Fruit fly (Drosophila melanogaster) whole organism, prepupa: ENCODE results near the gene IFT43.

Experiments used
- CG10669 ChIP-seq: fragments of 200-800 bp; sonication (Bioruptor generic); optimal IDR thresholded peaks from 3 replicates; lab custom pipeline; 2018; ENCODE audit warnings: missing biosample characterization, mild to moderate bottlenecking, missing genetic modification characterization, moderate library complexity
- CG11294 ChIP-seq: fragments of 200-800 bp; sonication (Bioruptor generic); IDR thresholded peaks from 2 replicates; pipeline ENCODE4 v1.3.6; 2022; ENCODE audit warnings: missing biosample characterization, missing genetic modification characterization
- CG11762 ChIP-seq: fragments of 200-800 bp; sonication (Bioruptor generic); optimal IDR thresholded peaks from 3 replicates; lab custom pipeline; 2016; ENCODE audit warnings: missing biosample characterization, missing genetic modification characterization; ENCODE audit not compliant: insufficient read depth
- CG15336 ChIP-seq: fragments of 200-800 bp; sonication (Bioruptor generic); IDR thresholded peaks from 2 replicates; pipeline ENCODE4 v1.3.6; 2022; ENCODE audit warnings: missing biosample characterization, missing genetic modification characterization
- CG1621 ChIP-seq: fragments of 200-800 bp; sonication (Bioruptor generic); optimal IDR thresholded peaks from 3 replicates; lab custom pipeline; 2018; ENCODE audit warnings: missing biosample characterization, mild to moderate bottlenecking, missing genetic modification characterization
- CG31627 ChIP-seq: fragments of 200-800 bp; sonication (Bioruptor generic); optimal IDR thresholded peaks from 3 replicates; lab custom pipeline; 2016; ENCODE audit warnings: missing biosample characterization, missing genetic modification characterization
- CG32006 ChIP-seq: fragments of 200-800 bp; sonication (Bioruptor generic); optimal IDR thresholded peaks from 3 replicates; lab custom pipeline; 2017; ENCODE audit warnings: missing biosample characterization, mild to moderate bottlenecking, missing genetic modification characterization
- CG3919 ChIP-seq: fragments of 200-800 bp; sonication (Bioruptor generic); optimal IDR thresholded peaks from 3 replicates; lab custom pipeline; 2016; ENCODE audit warnings: missing biosample characterization, missing genetic modification characterization
- CG6163 ChIP-seq: fragments of 200-800 bp; sonication (Bioruptor generic); IDR thresholded peaks from 3 replicates; pipeline ENCODE4 v1.3.6; 2022; ENCODE audit warnings: missing biosample characterization, missing genetic modification characterization
- CG6792 ChIP-seq: fragments of 200-800 bp; sonication (Bioruptor generic); optimal IDR thresholded peaks from 3 replicates; lab custom pipeline; 2016; ENCODE audit warnings: missing biosample characterization, missing genetic modification characterization
- CG6854 ChIP-seq: fragments of 200-800 bp; sonication (Bioruptor generic); optimal IDR thresholded peaks from 2 replicates; lab custom pipeline; 2017; ENCODE audit warnings: missing biosample characterization, mild to moderate bottlenecking, missing genetic modification characterization
- CG7368 ChIP-seq: fragments of 200-800 bp; sonication (Bioruptor generic); optimal IDR thresholded peaks from 3 replicates; lab custom pipeline; 2016; ENCODE audit warnings: missing biosample characterization, missing genetic modification characterization
- CG8119 ChIP-seq: fragments of 200-800 bp; sonication (Bioruptor generic); IDR thresholded peaks from 3 replicates; pipeline ENCODE4 v1.3.6; 2022; ENCODE audit warnings: missing biosample characterization, missing genetic modification characterization
- CG9139 ChIP-seq: fragments of 200-800 bp; sonication (Bioruptor generic); optimal IDR thresholded peaks from 3 replicates; lab custom pipeline; 2017; ENCODE audit warnings: missing biosample characterization, mild to moderate bottlenecking, missing genetic modification characterization
- Eip93F ChIP-seq: fragments of 200-800 bp; sonication (Bioruptor generic); optimal IDR thresholded peaks from 2 replicates; lab custom pipeline; 2016; ENCODE audit warnings: missing biosample characterization, mild to moderate bottlenecking, missing genetic modification characterization
- Ets96B ChIP-seq: fragments of 200-800 bp; optimal IDR thresholded peaks from 2 replicates; lab custom pipeline; 2019; ENCODE audit warnings: missing biosample characterization, mild to moderate bottlenecking, missing genetic modification characterization, moderate library complexity
- Gug ChIP-seq: fragments of 200-800 bp; sonication (Bioruptor generic); IDR thresholded peaks from 2 replicates; pipeline ENCODE4 v1.3.6; 2022; ENCODE audit warnings: missing biosample characterization, missing genetic modification characterization
- Hr38 ChIP-seq: sonication (Bioruptor generic); optimal IDR thresholded peaks from 2 replicates; lab custom pipeline; 2016; ENCODE audit warnings: missing biosample characterization, missing genetic modification characterization
- Lpt ChIP-seq: fragments of 200-800 bp; sonication (Bioruptor generic); optimal IDR thresholded peaks from 3 replicates; lab custom pipeline; 2016; ENCODE audit warnings: missing biosample characterization, missing genetic modification characterization
- OdsH ChIP-seq: fragments of 200-800 bp; sonication (Bioruptor generic); optimal IDR thresholded peaks from 3 replicates; lab custom pipeline; 2016; ENCODE audit warnings: missing biosample characterization, missing genetic modification characterization
- Smox ChIP-seq: fragments of 200-800 bp; sonication (Bioruptor generic); optimal IDR thresholded peaks from 3 replicates; lab custom pipeline; 2016; ENCODE audit warnings: missing biosample characterization, missing genetic modification characterization
- Sox102F ChIP-seq: fragments of 200-800 bp; sonication (Bioruptor generic); optimal IDR thresholded peaks from 2 replicates; lab custom pipeline; 2016; ENCODE audit warnings: missing biosample characterization, mild to moderate bottlenecking, missing genetic modification characterization
- Sox15 ChIP-seq: fragments of 200-800 bp; sonication (Bioruptor generic); optimal IDR thresholded peaks from 3 replicates; lab custom pipeline; 2016; ENCODE audit warnings: missing biosample characterization, missing genetic modification characterization
- cyc ChIP-seq: fragments of 200-800 bp; sonication (Bioruptor generic); optimal IDR thresholded peaks from 3 replicates; lab custom pipeline; 2016; ENCODE audit warnings: missing biosample characterization, missing genetic modification characterization
- dsx ChIP-seq: fragments of 200-800 bp; optimal IDR thresholded peaks from 3 replicates; lab custom pipeline; 2019; ENCODE audit warnings: missing biosample characterization, mild to moderate bottlenecking, missing genetic modification characterization, moderate library complexity; ENCODE audit not compliant: poor library complexity, severe bottlenecking
- eg ChIP-seq: fragments of 200-800 bp; sonication (Bioruptor generic); IDR thresholded peaks from 3 replicates; pipeline ENCODE4 v1.3.6; 2022; ENCODE audit warnings: missing biosample characterization, missing genetic modification characterization
- esn ChIP-seq: fragments of 200-800 bp; sonication (Bioruptor generic); optimal IDR thresholded peaks from 2 replicates; lab custom pipeline; 2016; ENCODE audit warnings: missing biosample characterization, mild to moderate bottlenecking, missing genetic modification characterization, moderate library complexity
- fd85E ChIP-seq: fragments of 200-800 bp; sonication (Bioruptor generic); optimal IDR thresholded peaks from 3 replicates; lab custom pipeline; 2016; ENCODE audit warnings: missing biosample characterization, missing genetic modification characterization
- fkh ChIP-seq: fragments of 200-800 bp; sonication (Bioruptor generic); optimal IDR thresholded peaks from 3 replicates; lab custom pipeline; 2017; ENCODE audit warnings: missing biosample characterization, mild to moderate bottlenecking, missing genetic modification characterization, moderate library complexity
- lz ChIP-seq: fragments of 200-800 bp; sonication (Bioruptor generic); optimal IDR thresholded peaks from 3 replicates; lab custom pipeline; 2016; ENCODE audit warnings: missing biosample characterization, missing genetic modification characterization
- net ChIP-seq: fragments of 200-800 bp; sonication (Bioruptor generic); optimal IDR thresholded peaks from 3 replicates; lab custom pipeline; 2016; ENCODE audit warnings: missing biosample characterization, missing genetic modification characterization
- pdm3 ChIP-seq: fragments of 200-800 bp; sonication (Bioruptor generic); optimal IDR thresholded peaks from 3 replicates; lab custom pipeline; 2016; ENCODE audit warnings: missing biosample characterization, missing genetic modification characterization
- salr ChIP-seq, 2 experiments: fragments of 200-800 bp; sonication (Bioruptor generic); optimal IDR thresholded peaks; 3 replicates each; lab custom pipeline; 2016 to 2018; ENCODE audit warnings: missing biosample characterization in 2 of 2, missing genetic modification characterization in 2 of 2, mild to moderate bottlenecking in 1 of 2
- ss ChIP-seq, 2 experiments: fragments of 200-800 bp; sonication (Bioruptor generic); optimal IDR thresholded peaks; 2 replicates in 1 of 2; 3 replicates in 1 of 2; lab custom pipeline; 2017 to 2018; ENCODE audit warnings: mild to moderate bottlenecking in 2 of 2, missing biosample characterization in 2 of 2, missing genetic modification characterization in 2 of 2, moderate library complexity in 1 of 2
- vri ChIP-seq: fragments of 200-800 bp; sonication (Bioruptor generic); optimal IDR thresholded peaks from 3 replicates; lab custom pipeline; 2016; ENCODE audit warnings: missing biosample characterization, mild to moderate bottlenecking, missing genetic modification characterization

IFT43 gene

DNA sequence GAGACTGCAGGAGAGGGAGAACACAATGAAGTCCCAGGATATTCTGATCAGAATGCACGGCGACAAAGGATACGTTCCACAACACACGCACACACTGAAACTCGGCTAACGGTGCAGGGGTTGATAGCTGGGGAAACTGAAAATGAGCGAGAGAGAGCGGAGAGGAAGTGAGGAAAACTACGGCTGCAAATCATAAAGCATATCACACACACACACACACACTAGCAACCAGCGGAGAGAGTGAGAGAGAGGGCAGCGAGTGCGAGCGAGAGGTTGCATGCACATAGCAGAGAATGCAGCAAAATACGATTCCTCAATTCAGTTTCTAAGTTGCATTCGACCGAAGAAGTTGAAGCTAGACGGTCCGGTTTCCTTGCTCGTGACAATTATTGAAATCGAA lies 16.5 kb downstream of the IFT43 start:
- TF ChIP-seq esn (no peak), dsx (GFP tag; lab: Kevin White, UChicago) (no peak), CG3919 (GFP tag; lab: Kevin White, UChicago) (no peak), Lpt (GFP tag; lab: Kevin White, UChicago) (no peak), Hr38 (no peak)

DNA sequence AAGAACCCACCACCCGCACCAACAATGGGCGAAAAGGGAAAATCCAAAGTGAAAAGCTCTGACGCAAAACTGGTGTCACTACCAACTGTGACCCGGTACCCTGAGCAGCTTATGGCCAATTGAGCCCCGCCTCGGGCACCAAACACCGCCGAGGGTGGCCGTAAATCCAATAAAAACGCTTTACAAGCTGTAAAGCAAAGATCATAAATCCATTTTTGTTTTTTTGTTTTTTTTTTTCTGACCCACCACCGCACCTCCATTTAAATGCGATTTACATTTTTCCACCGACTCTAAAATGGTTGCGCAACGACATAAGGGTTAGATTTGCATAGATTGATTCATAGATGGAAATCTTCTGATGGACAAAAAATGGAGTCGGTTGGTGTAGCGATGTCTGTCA lies 20.4 kb downstream of the IFT43 start:
- no peak for TF ChIP-seq CG11294 (GFP tag; lab: Robert Waterston, UW)
- TF ChIP-seq CG15336 (GFP tag; lab: Robert Waterston, UW), result no peak
- no peak for TF ChIP-seq CG7368 (GFP tag; lab: Kevin White, UChicago)
- no peak for TF ChIP-seq CG9139 (GFP tag; lab: Kevin White, UChicago)
- TF ChIP-seq Eip93F (GFP tag; lab: Kevin White, UChicago), result no peak
- TF ChIP-seq Ets96B (tag; lab: Kevin White, UChicago), result no peak
- no peak for TF ChIP-seq fd85E (GFP tag; lab: Kevin White, UChicago)
- no peak for TF ChIP-seq CG1621 (tag; lab: Kevin White, UChicago)

DNA sequence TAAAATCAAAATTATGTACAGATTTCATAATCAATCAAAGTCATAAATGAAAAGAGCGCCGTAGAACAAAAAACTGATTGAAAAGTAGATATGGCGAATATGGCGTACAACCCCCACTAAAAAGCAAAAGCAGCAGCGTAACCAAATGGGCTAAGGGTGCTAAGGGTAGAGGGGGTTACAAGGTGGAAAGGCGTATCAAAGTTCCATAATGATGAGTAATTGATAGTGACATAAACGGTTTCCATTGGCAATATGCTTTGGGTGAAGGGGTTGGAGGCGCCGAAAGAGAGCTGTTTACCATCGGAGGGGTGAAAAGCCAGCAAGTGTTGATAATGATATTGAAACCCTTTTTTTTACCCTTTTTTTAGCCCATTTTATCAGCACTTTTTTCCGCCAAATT lies 22.5 kb downstream of the IFT43 start:
- TF ChIP-seq CG8119 (GFP tag; lab: Robert Waterston, UW), result no peak
- no peak for TF ChIP-seq CG11294 (GFP tag; lab: Robert Waterston, UW)
- no peak for TF ChIP-seq salr (GFP tag; optimal IDR thresholded peaks at IDR 0.05; lab: Kevin White, UChicago)
- no peak for TF ChIP-seq CG31627
- TF ChIP-seq Sox15 (GFP tag; lab: Kevin White, UChicago), result no peak
- TF ChIP-seq Gug (GFP tag; lab: Robert Waterston, UW), result no peak
- no peak for TF ChIP-seq CG6792 (GFP tag; lab: Kevin White, UChicago)
- no peak for TF ChIP-seq lz (GFP tag; lab: Kevin White, UChicago)
- TF ChIP-seq esn, result no peak
- TF ChIP-seq CG32006 (GFP tag; lab: Kevin White, UChicago), result no peak
- no peak for TF ChIP-seq Smox (GFP tag; lab: Kevin White, UChicago)
- no peak for TF ChIP-seq vri (GFP tag; lab: Kevin White, UChicago)
- no peak for TF ChIP-seq ss (GFP tag; optimal IDR thresholded peaks at IDR 0.05; lab: Kevin White, UChicago)
- no peak for TF ChIP-seq Ets96B (tag; lab: Kevin White, UChicago)
- no peak for TF ChIP-seq net
- no peak for TF ChIP-seq CG6854 (GFP tag; lab: Kevin White, UChicago)
- no peak for TF ChIP-seq CG6163 (GFP tag; lab: Robert Waterston, UW)
- TF ChIP-seq, all 60 proteins: peak for 0

DNA sequence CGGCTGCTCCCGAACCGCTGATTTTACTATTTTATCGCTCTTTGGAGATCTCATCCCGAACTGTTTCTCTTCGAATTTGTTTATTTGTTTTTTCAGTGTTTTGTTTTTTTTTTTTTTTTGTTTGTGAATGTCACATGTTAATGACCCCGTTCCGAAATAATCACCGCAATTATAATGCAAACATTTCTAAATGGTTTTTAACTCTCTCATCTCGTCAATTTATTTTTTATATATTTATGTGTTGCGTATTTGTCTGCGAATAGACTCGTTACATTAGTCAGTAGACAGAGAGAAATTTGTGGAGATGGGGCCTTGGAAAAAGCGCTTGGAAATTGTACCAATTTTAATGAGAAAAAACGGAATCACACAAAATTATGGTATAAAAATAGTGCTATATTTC lies 25.2 kb downstream of the IFT43 start, which contains the start of gene Nepl7:
Nepl7 (minus strand) TSS at position 101 of the 400 bp plus-strand sequence.
- TF ChIP-seq fkh (GFP tag; lab: Kevin White, UChicago) (no peak), CG6792 (GFP tag; lab: Kevin White, UChicago) (no peak), CG7368 (GFP tag; lab: Kevin White, UChicago) (no peak), CG31627 (no peak), salr (GFP tag; optimal IDR thresholded peaks at IDR 0.05; lab: Kevin White, UChicago) (no peak), CG10669 (GFP tag; lab: Kevin White, UChicago) (no peak), OdsH (GFP tag; lab: Kevin White, UChicago) (no peak), cyc (GFP tag; lab: Kevin White, UChicago) (no peak), vri (GFP tag; lab: Kevin White, UChicago) (no peak), Sox102F (no peak), Lpt (GFP tag; lab: Kevin White, UChicago) (no peak), Sox15 (GFP tag; lab: Kevin White, UChicago) (no peak), CG9139 (GFP tag; lab: Kevin White, UChicago) (no peak), CG3919 (GFP tag; lab: Kevin White, UChicago) (no peak), pdm3 (GFP tag; lab: Kevin White, UChicago) (no peak), eg (GFP tag; lab: Robert Waterston, UW) (no peak), CG11762 (GFP tag; lab: Kevin White, UChicago) (no peak)
